Fruit fly (Drosophila melanogaster): ENCODE data around the gene CG42692.

The CG42692 gene

DNA sequence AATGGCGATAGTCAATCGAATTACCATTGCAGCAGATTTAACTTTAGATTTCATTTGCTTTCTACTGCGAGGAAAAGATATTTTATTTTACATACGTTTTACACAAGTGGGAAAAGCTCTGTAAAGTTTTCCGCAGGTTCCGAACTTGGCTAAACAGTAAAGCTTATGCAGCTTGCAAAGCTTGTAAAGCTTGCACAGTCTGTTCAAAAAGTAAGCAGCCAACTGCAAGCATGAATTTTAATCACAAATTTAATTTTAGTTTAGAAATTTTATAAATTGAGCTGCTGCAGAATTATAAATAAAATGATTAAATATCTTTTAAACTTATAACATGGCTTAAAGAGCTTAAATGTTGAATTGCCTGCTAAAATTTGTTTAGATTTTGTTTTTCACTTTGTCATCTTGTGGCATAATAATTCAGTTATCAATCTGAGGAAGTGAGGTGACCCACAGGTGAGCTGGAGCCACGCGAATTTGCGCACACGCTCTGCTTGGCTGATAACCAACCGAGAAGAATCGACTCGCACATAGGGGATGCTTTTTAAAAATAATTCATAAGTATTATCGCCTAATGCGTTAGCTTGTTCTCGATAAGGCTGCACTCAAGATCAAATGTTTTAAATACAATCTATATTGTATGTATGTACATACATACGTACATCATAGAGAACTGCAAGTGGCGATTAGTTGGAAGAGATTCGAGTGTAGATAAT is 3.8 kb downstream of the CG42692 start (continued):
- no peak for TF ChIP-seq CG10462 (GFP tag; optimal IDR thresholded peaks at IDR 0.05)
- TF ChIP-seq nerfin-2 (GFP tag; IDR thresholded peaks at IDR 0.05; ENCODE audit: partially characterized antibody) = no peak
- no peak for TF ChIP-seq Bdp1 (GFP tag; optimal IDR thresholded peaks at IDR 0.05)
- peak; percentile 39; the same call in 1 of the 2 replicates for TF ChIP-seq al (GFP tag; IDR thresholded peaks at IDR 0.05)
- no peak for TF ChIP-seq CG2875 (GFP tag; optimal IDR thresholded peaks at IDR 0.05)
- peak in 1 of 2 experiments; percentile 56 for TF ChIP-seq Pdp1 (GFP tag; optimal IDR thresholded peaks at IDR 0.05)
- TF ChIP-seq CG4404 (GFP tag; IDR thresholded peaks at IDR 0.05) = no peak
- TF ChIP-seq jigr1 (GFP tag; IDR thresholded peaks at IDR 0.05) = no peak
- TF ChIP-seq GATAe (GFP tag; conservative IDR thresholded peaks at IDR 0.05) = no peak
- TF ChIP-seq dan (GFP tag; IDR thresholded peaks at IDR 0.05) = no peak
- TF ChIP-seq dmrt99B (tag; optimal IDR thresholded peaks at IDR 0.05) = peak; percentile 49
- no peak for TF ChIP-seq luna (GFP tag; optimal IDR thresholded peaks at IDR 0.05)
- peak; percentile 75 for TF ChIP-seq Atf6 (GFP tag; IDR thresholded peaks at IDR 0.05)
- no peak for TF ChIP-seq CG8281 (tag; optimal IDR thresholded peaks at IDR 0.05)
- peak; percentile 34 for TF ChIP-seq CG6854 (GFP tag; optimal IDR thresholded peaks at IDR 0.05)
- TF ChIP-seq CG9437 (GFP tag; optimal IDR thresholded peaks at IDR 0.05) = no peak
- TF ChIP-seq B-H2 (GFP tag; optimal IDR thresholded peaks at IDR 0.05) = no peak
- TF ChIP-seq gcm (GFP tag; optimal IDR thresholded peaks at IDR 0.05) = no peak
- no peak for TF ChIP-seq gcm2 (GFP tag; optimal IDR thresholded peaks at IDR 0.05)
- TF ChIP-seq stwl (tag; optimal IDR thresholded peaks at IDR 0.05) = no peak
- TF ChIP-seq Bteb2 (GFP tag; optimal IDR thresholded peaks at IDR 0.05) = no peak
- TF ChIP-seq gem (tag; optimal IDR thresholded peaks at IDR 0.05) = peak; percentile 60
- TF ChIP-seq Sry-δ (GFP tag; optimal IDR thresholded peaks at IDR 0.05) = no peak
- peak; percentile 50; the same call in 1 of the 3 replicates for TF ChIP-seq CG11695 (GFP tag; IDR thresholded peaks at IDR 0.05)
- TF ChIP-seq CG1647 (GFP tag; optimal IDR thresholded peaks at IDR 0.05) = no peak
- TF ChIP-seq shn (GFP tag; optimal IDR thresholded peaks at IDR 0.05) = no peak
- no peak for TF ChIP-seq tna (GFP tag; IDR thresholded peaks at IDR 0.05; ENCODE audit: partially characterized antibody)
- TF ChIP-seq slbo (GFP tag; IDR thresholded peaks at IDR 0.05) = peak; percentile 85
- no peak for TF ChIP-seq Nf-YC (tag; optimal IDR thresholded peaks at IDR 0.05)
- no peak for TF ChIP-seq inv (GFP tag; IDR thresholded peaks at IDR 0.05; ENCODE audit: partially characterized antibody)
- peak; percentile 34 for TF ChIP-seq Sox100B (GFP tag; optimal IDR thresholded peaks at IDR 0.05)
- no peak for TF ChIP-seq CG32772 (GFP tag; IDR thresholded peaks at IDR 0.05)
- TF ChIP-seq mam (GFP tag; optimal IDR thresholded peaks at IDR 0.05) = peak; percentile 22
- TF ChIP-seq Atf-2 (GFP tag; optimal IDR thresholded peaks at IDR 0.05) = no peak
- TF ChIP-seq CG3995 (GFP tag; optimal IDR thresholded peaks at IDR 0.05) = no peak
- peak; percentile 59 for TF ChIP-seq CG18599 (GFP tag; optimal IDR thresholded peaks at IDR 0.05)
- TF ChIP-seq ab (GFP tag; optimal IDR thresholded peaks at IDR 0.05) = no peak
- TF ChIP-seq Hr39 (optimal IDR thresholded peaks at IDR 0.05) = no peak
- TF ChIP-seq Oaz (GFP tag; IDR thresholded peaks at IDR 0.05) = 0 out of 2 replicates have a peak, but pooled peaks have one; percentile 10
- TF ChIP-seq dati (GFP tag; IDR thresholded peaks at IDR 0.05) = no peak
- no peak for TF ChIP-seq trem (tag; optimal IDR thresholded peaks at IDR 0.05)
- TF ChIP-seq Xbp1 (GFP tag; optimal IDR thresholded peaks at IDR 0.05) = peak; percentile 36
- no peak for TF ChIP-seq CG11093 (GFP tag; IDR thresholded peaks at IDR 0.05)
- TF ChIP-seq CG9215 (GFP tag; IDR thresholded peaks at IDR 0.05) = no peak
- no peak for TF ChIP-seq chn (GFP tag; optimal IDR thresholded peaks at IDR 0.05)
- no peak for TF ChIP-seq Kr (GFP tag; optimal IDR thresholded peaks at IDR 0.05)
- peak; percentile 37 for TF ChIP-seq CG2120 (GFP tag; optimal IDR thresholded peaks at IDR 0.05)
- TF ChIP-seq YL-1 (GFP tag; optimal IDR thresholded peaks at IDR 0.05) = no peak
- no peak for TF ChIP-seq CG7556 (GFP tag; optimal IDR thresholded peaks at IDR 0.05)
- TF ChIP-seq ro (GFP tag; IDR thresholded peaks at IDR 0.05) = no peak
- TF ChIP-seq CG9876 (GFP tag; optimal IDR thresholded peaks at IDR 0.05) = no peak
